Worm (Caenorhabditis elegans) whole organism, L4 larva: ENCODE measurements around the gene tag-342.

Experiments
- F26F4.8 ChIP-seq: fragments of 200-800 bp; sonication (Bioruptor generic); conservative IDR thresholded peaks from 2 replicates; pipeline ENCODE4 v1.3.6; 2022; ENCODE audit warnings: missing genetic modification characterization, missing compliant biosample characterization
- F37D6.2 ChIP-seq: sonication (generic microtip); optimal IDR thresholded peaks from 2 replicates; lab custom pipeline; 2016; ENCODE audit warnings: mild to moderate bottlenecking, missing genetic modification characterization, missing compliant biosample characterization
- T26A8.4 ChIP-seq: fragments of 200-800 bp; sonication (Bioruptor generic); IDR thresholded peaks from 2 replicates; pipeline ENCODE4 v1.3.6; 2022; ENCODE audit warnings: missing genetic modification characterization, missing compliant biosample characterization
- Y105C5A.15 ChIP-seq: fragments of 200-800 bp; sonication (Bioruptor generic); IDR thresholded peaks from 2 replicates; pipeline ENCODE4 v1.3.6; 2022; ENCODE audit warnings: missing genetic modification characterization, missing compliant biosample characterization
- Y5F2A.4 ChIP-seq: fragments of 200-800 bp; sonication (Bioruptor generic); optimal IDR thresholded peaks from 2 replicates; lab custom pipeline; 2018; ENCODE audit warnings: mild to moderate bottlenecking, missing genetic modification characterization, missing compliant biosample characterization
- Y75B8A.6 ChIP-seq: fragments of 200-800 bp; sonication (Bioruptor generic); IDR thresholded peaks from 2 replicates; pipeline ENCODE4 v1.3.6; 2022; ENCODE audit warnings: missing genetic modification reagents, missing genetic modification characterization, missing compliant biosample characterization
- aha-1 ChIP-seq: fragments of 150-350 bp; peaks from one replicate; lab custom pipeline; 2014; ENCODE audit warnings: missing biosample characterization, missing genetic modification characterization
- ces-1 ChIP-seq: fragments of 150-350 bp; sonication (generic microtip); optimal IDR thresholded peaks from 4 replicates; lab custom pipeline; 2014; ENCODE audit warnings: missing biosample characterization, missing genetic modification reagents, missing genetic modification characterization
- cey-2 ChIP-seq: sonication (generic microtip); optimal IDR thresholded peaks from 3 replicates; lab custom pipeline; 2017; ENCODE audit warnings: missing genetic modification characterization, mild to moderate bottlenecking, missing compliant biosample characterization, antibody characterized with exemption, borderline replicate concordance; ENCODE audit not compliant: insufficient read depth
- daf-12 ChIP-seq: fragments of 150-350 bp; optimal IDR thresholded peaks from 2 replicates; lab custom pipeline; 2014; ENCODE audit warnings: missing biosample characterization, missing genetic modification reagents, missing genetic modification characterization
- dmd-9 ChIP-seq: fragments of 200-800 bp; sonication (Bioruptor generic); IDR thresholded peaks from 2 replicates; pipeline ENCODE4 v1.3.6; 2022; ENCODE audit warnings: missing genetic modification reagents, missing genetic modification characterization, missing compliant biosample characterization
- dve-1 ChIP-seq: sonication (generic microtip); optimal IDR thresholded peaks from 2 replicates; lab custom pipeline; 2017; ENCODE audit warnings: antibody characterized with exemption, mild to moderate bottlenecking, missing genetic modification characterization, missing compliant biosample characterization; ENCODE audit not compliant: insufficient read depth
- egl-43 ChIP-seq: fragments of 200-800 bp; sonication (Bioruptor generic); IDR thresholded peaks from 2 replicates; pipeline ENCODE4 v1.3.6; 2022; ENCODE audit warnings: missing genetic modification reagents, missing genetic modification characterization, missing compliant biosample characterization
- gei-8 ChIP-seq: fragments of 200-800 bp; sonication (Bioruptor generic); optimal IDR thresholded peaks from 2 replicates; lab custom pipeline; 2018; ENCODE audit warnings: mild to moderate bottlenecking, missing genetic modification characterization, missing compliant biosample characterization
- hlh-30 ChIP-seq: sonication (generic microtip); optimal IDR thresholded peaks from 2 replicates; lab custom pipeline; 2017; ENCODE audit warnings: antibody characterized with exemption, mild to moderate bottlenecking, missing genetic modification characterization, missing compliant biosample characterization; ENCODE audit not compliant: insufficient read depth
- jun-1 ChIP-seq: fragments of 150-350 bp; optimal IDR thresholded peaks from 2 replicates; lab custom pipeline; 2014; ENCODE audit warnings: missing biosample characterization, missing genetic modification reagents, missing genetic modification characterization
- lin-29 ChIP-seq: fragments of 200-800 bp; sonication (Bioruptor generic); IDR thresholded peaks from 2 replicates; pipeline ENCODE4 v1.3.6; 2022; ENCODE audit warnings: missing genetic modification reagents, missing genetic modification characterization, missing compliant biosample characterization
- lin-38 ChIP-seq: fragments of 200-800 bp; sonication (Bioruptor generic); IDR thresholded peaks from 2 replicates; pipeline ENCODE4 v1.3.6; 2022; ENCODE audit warnings: missing genetic modification reagents, missing genetic modification characterization, missing compliant biosample characterization
- lsy-2 ChIP-seq, 2 experiments: fragments of 150-350 bp in 1 of 2; sonication (generic microtip) in 1 of 2; optimal IDR thresholded peaks; 2 replicates each; lab custom pipeline; 2014 to 2017; ENCODE audit warnings: missing biosample characterization in 2 of 2, missing genetic modification characterization in 2 of 2
- mdt-29 ChIP-seq: fragments of 200-800 bp; sonication (Bioruptor generic); IDR thresholded peaks from 2 replicates; pipeline ENCODE4 v1.3.6; 2022; ENCODE audit warnings: missing genetic modification reagents, missing genetic modification characterization, missing compliant biosample characterization
- mep-1 ChIP-seq: fragments of 150-350 bp; sonication (generic microtip); optimal IDR thresholded peaks from 3 replicates; lab custom pipeline; 2014; ENCODE audit warnings: missing biosample characterization, missing genetic modification characterization
- mxl-3 ChIP-seq: fragments of 200-800 bp; sonication (Bioruptor generic); optimal IDR thresholded peaks from 2 replicates; lab custom pipeline; 2018; ENCODE audit warnings: mild to moderate bottlenecking, missing genetic modification characterization, missing compliant biosample characterization
- nhr-25 ChIP-seq: sonication (generic microtip); optimal IDR thresholded peaks from 2 replicates; lab custom pipeline; 2017; ENCODE audit warnings: missing genetic modification characterization, mild to moderate bottlenecking, missing compliant biosample characterization, antibody characterized with exemption, moderate library complexity, borderline replicate concordance; ENCODE audit not compliant: insufficient read depth
- nhr-28 ChIP-seq: fragments of 150-350 bp; optimal IDR thresholded peaks from 2 replicates; lab custom pipeline; 2014; ENCODE audit warnings: missing biosample characterization, missing genetic modification characterization
- nhr-41 ChIP-seq: fragments of 200-800 bp; sonication (Bioruptor generic); IDR thresholded peaks from 2 replicates; pipeline ENCODE4 v1.3.6; 2022; ENCODE audit warnings: missing genetic modification reagents, missing genetic modification characterization, missing compliant biosample characterization
- nhr-42 ChIP-seq: fragments of 200-800 bp; sonication (Bioruptor generic); IDR thresholded peaks from 2 replicates; pipeline ENCODE4 v1.3.6; 2022; ENCODE audit warnings: missing genetic modification characterization, missing compliant biosample characterization
- nhr-6 ChIP-seq: fragments of 150-350 bp; optimal IDR thresholded peaks from 2 replicates; lab custom pipeline; 2014; ENCODE audit warnings: missing biosample characterization, missing genetic modification characterization
- set-16 ChIP-seq: fragments of 200-800 bp; sonication (Bioruptor generic); IDR thresholded peaks from 2 replicates; pipeline ENCODE4 v1.3.6; 2022; ENCODE audit warnings: missing genetic modification reagents, missing genetic modification characterization, missing compliant biosample characterization
- spr-3 ChIP-seq: fragments of 200-800 bp; sonication (Bioruptor generic); optimal IDR thresholded peaks from 2 replicates; lab custom pipeline; 2018; ENCODE audit warnings: mild to moderate bottlenecking, missing genetic modification characterization, missing compliant biosample characterization
- tra-1 ChIP-seq: fragments of 200-800 bp; sonication (Bioruptor generic); IDR thresholded peaks from 2 replicates; pipeline ENCODE4 v1.3.6; 2022; ENCODE audit warnings: missing genetic modification reagents, missing genetic modification characterization, missing compliant biosample characterization
- unc-39 ChIP-seq: sonication (generic microtip); optimal IDR thresholded peaks from 2 replicates; lab custom pipeline; 2017; ENCODE audit warnings: missing biosample characterization, missing genetic modification characterization
- unc-62 ChIP-seq, 3 experiments: fragments of 150-350 bp in 1 of 3; sonication (generic microtip); optimal IDR thresholded peaks in 2 of 3; peaks in 1 of 3; 1 replicate in 1 of 3; 2 replicates in 2 of 3; lab custom pipeline; 2014 to 2017; ENCODE audit warnings: missing biosample characterization in 3 of 3, missing genetic modification characterization in 3 of 3, missing genetic modification reagents in 3 of 3, missing genotype in 1 of 3
- zfp-2 ChIP-seq: sonication (generic microtip); optimal IDR thresholded peaks from 2 replicates; lab custom pipeline; 2016; ENCODE audit warnings: mild to moderate bottlenecking, missing genetic modification characterization, missing compliant biosample characterization
- zip-2 ChIP-seq: fragments of 150-350 bp; optimal IDR thresholded peaks from 2 replicates; lab custom pipeline; 2014; ENCODE audit warnings: missing biosample characterization, missing genetic modification characterization

The tag-342 gene

DNA sequence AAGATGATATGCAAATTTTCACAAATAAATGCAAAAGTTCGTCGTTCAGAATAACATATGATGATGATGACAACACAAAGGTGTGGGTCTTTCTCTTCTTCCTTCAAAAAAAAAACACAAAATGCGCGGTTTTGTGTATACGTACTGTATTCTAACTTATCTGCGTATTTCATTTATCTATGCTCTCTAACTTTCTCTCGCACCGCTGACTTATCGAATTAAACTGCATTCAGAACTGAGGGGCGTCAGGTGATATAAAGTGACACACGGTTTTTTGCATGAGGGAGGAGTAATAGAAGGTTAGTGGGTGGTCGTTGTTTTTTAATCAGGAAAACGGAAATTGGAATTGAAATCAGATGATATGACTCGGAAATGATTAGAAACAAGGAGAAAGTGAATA lies 32.3 kb downstream of the tag-342 start, which contains the start of gene sod-4:
TSS of gene sod-4 (minus strand) at position 109 of the 400 bp plus-strand sequence.
- no peak for TF ChIP-seq egl-43 (GFP tag; lab: Robert Waterston, UW)
- peak; percentile 86 for TF ChIP-seq hlh-30
- peak; percentile 10 for TF ChIP-seq mep-1 (tag; lab: Kevin White, UChicago)
- no peak for TF ChIP-seq nhr-6 (tag; lab: Kevin White, UChicago)
- no peak for TF ChIP-seq ces-1 (GFP tag; lab: Kevin White, UChicago)
- TF ChIP-seq F37D6.2 (tag; lab: Kevin White, UChicago), result no peak
- no peak for TF ChIP-seq T26A8.4 (GFP tag; lab: Robert Waterston, UW)
- no peak for TF ChIP-seq Y5F2A.4 (GFP tag; lab: Kevin White, UChicago)
- TF ChIP-seq spr-3 (GFP tag; lab: Kevin White, UChicago), result no peak
- peak; percentile 27 for TF ChIP-seq mxl-3
- peak; percentile 55 for TF ChIP-seq dve-1 (tag; lab: Kevin White, UChicago)
- TF ChIP-seq set-16 (GFP tag; lab: Robert Waterston, UW), result no peak
- peak; percentile 51; the same call in 1 of the 2 replicates for TF ChIP-seq tra-1 (GFP tag; lab: Robert Waterston, UW)
- no peak for TF ChIP-seq Y105C5A.15
- TF ChIP-seq unc-39, result no peak
- peak; percentile 36 for TF ChIP-seq cey-2
- no peak for TF ChIP-seq daf-12 (tag; lab: Kevin White, UChicago)
- no peak for TF ChIP-seq dmd-9 (GFP tag; lab: Robert Waterston, UW)
- peak; percentile 56 for TF ChIP-seq nhr-28 (tag; lab: Kevin White, UChicago)
- TF ChIP-seq, all 104 proteins: peak for 7

DNA sequence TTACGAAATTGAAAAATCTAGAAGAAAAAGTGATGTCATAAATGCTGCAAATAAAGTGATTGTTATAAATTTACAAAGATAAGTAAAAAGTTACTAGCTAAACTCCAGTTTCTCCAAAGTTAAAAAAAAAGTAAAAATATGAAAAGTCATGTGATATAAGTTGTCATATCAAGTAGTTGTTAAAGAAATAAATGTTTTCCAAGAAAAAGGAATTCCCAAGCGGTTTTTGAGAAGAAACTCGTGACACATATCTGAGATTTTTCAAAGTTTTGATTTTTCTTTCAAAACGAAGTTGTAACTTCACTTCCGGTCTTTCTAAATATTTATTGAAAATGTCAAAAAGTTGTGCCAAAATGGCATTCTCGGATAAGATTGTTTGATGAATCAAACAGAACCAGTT lies 33.1 kb downstream of the tag-342 start:
- TF ChIP-seq lsy-2 (tag; optimal IDR thresholded peaks at IDR 0.05; lab: Kevin White, UChicago) (peak in 1 of 2 experiments; percentile 38), unc-62 (GFP tag; optimal IDR thresholded peaks at IDR 0.05 in 1 of 2; lab: Kevin White, UChicago) (peak in 1 of 2 experiments; percentile 83), unc-62 (tag; optimal IDR thresholded peaks at IDR 0.05; lab: Kevin White, UChicago) (no peak), hlh-30 (peak; percentile 21), mep-1 (tag; lab: Kevin White, UChicago) (peak; percentile 42), lin-29 (GFP tag; lab: Robert Waterston, UW) (no peak)

DNA sequence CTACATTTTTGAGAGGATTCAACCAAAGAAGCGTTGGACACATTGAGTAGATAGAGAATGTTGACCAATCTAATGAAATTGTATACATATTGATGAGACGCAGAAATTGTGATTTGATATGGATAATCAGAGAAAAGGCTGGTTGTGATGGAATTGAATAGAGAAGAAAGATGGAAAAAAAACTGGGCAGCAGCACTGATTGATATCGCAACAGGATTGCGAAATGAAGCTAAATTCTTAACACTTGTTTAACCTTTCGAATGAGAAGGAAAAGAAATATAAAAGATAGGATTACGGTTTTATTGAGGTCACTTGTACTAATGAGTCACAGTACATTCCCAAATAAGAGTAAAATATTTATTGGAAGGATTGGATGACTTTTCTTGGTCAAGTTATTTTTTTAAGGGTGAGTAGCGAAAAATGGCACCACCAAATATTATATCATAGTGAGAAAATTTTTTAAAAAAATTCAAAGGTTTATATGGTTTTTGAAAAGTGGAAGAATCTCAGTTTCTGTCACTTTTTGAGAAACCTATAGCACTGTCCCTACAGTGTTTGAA lies 34.3 kb downstream of the tag-342 start:
- TF ChIP-seq zfp-2 (tag; lab: Kevin White, UChicago) (no peak), gei-8 (no peak), mxl-3 (peak; percentile 33), egl-43 (GFP tag; lab: Robert Waterston, UW) (no peak), zip-2 (no peak), lsy-2 (tag; optimal IDR thresholded peaks at IDR 0.05; lab: Kevin White, UChicago) (peak in 1 of 2 experiments; percentile 31), unc-62 (GFP tag; optimal IDR thresholded peaks at IDR 0.05 in 1 of 2; lab: Kevin White, UChicago) (peak in 1 of 2 experiments; percentile 96), unc-62 (tag; optimal IDR thresholded peaks at IDR 0.05; lab: Kevin White, UChicago) (no peak), dve-1 (tag; lab: Kevin White, UChicago) (peak; percentile 10), Y75B8A.6 (GFP tag; lab: Robert Waterston, UW) (no peak), nhr-42 (no peak), lin-38 (no peak), aha-1 (tag; lab: Kevin White, UChicago) (peak; percentile 85), F26F4.8 (no peak), jun-1 (tag; lab: Kevin White, UChicago) (no peak), mdt-29 (GFP tag; lab: Robert Waterston, UW) (no peak), nhr-28 (tag; lab: Kevin White, UChicago) (peak; percentile 65), nhr-41 (GFP tag; lab: Robert Waterston, UW) (no peak), nhr-25 (tag; lab: Kevin White, UChicago) (peak; percentile 11)
